Worm (Caenorhabditis elegans) whole organism, L2 larva: ENCODE measurements around the gene gpch-1.
"Not testable (repeated sequence)": the region's sequence is repeated elsewhere in the genome, so short reads cannot be mapped to it uniquely, and the experiment has no call there.

Source experiments
- C34F6.9 ChIP-seq: fragments of 150-350 bp; optimal IDR thresholded peaks from 2 replicates; lab custom pipeline; 2014; ENCODE audit warnings: missing biosample characterization, missing genetic modification characterization
- F13H6.1 ChIP-seq: sonication (generic microtip); optimal IDR thresholded peaks from 2 replicates; lab custom pipeline; 2016; ENCODE audit warnings: missing genetic modification characterization, missing compliant biosample characterization
- R02D3.7 ChIP-seq: fragments of 150-350 bp; optimal IDR thresholded peaks from 2 replicates; lab custom pipeline; 2014; ENCODE audit warnings: missing biosample characterization, missing genetic modification characterization
- Y55F3AM.14 ChIP-seq: fragments of 200-800 bp; sonication (Bioruptor generic); optimal IDR thresholded peaks from 2 replicates; lab custom pipeline; 2018; ENCODE audit warnings: mild to moderate bottlenecking, missing genetic modification characterization, missing compliant biosample characterization
- blmp-1 ChIP-seq: sonication (generic microtip); optimal IDR thresholded peaks from 2 replicates; lab custom pipeline; 2017; ENCODE audit warnings: missing genetic modification characterization, mild to moderate bottlenecking, missing compliant biosample characterization, antibody characterized with exemption, moderate library complexity; ENCODE audit not compliant: insufficient read depth
- ceh-16 ChIP-seq: fragments of 150-350 bp; optimal IDR thresholded peaks from 2 replicates; lab custom pipeline; 2014; ENCODE audit warnings: missing biosample characterization, missing genetic modification characterization
- ceh-82 ChIP-seq: fragments of 150-350 bp; optimal IDR thresholded peaks from 2 replicates; lab custom pipeline; 2014; ENCODE audit warnings: missing biosample characterization, missing genetic modification characterization
- crh-2 ChIP-seq: sonication (generic microtip); optimal IDR thresholded peaks from 2 replicates; lab custom pipeline; 2017; ENCODE audit warnings: missing biosample characterization, missing genetic modification characterization
- egl-27 ChIP-seq: sonication (generic microtip); optimal IDR thresholded peaks from 3 replicates; lab custom pipeline; 2017; ENCODE audit warnings: missing biosample characterization, missing genetic modification reagents, missing genetic modification characterization
- elt-3 ChIP-seq: sonication (generic microtip); optimal IDR thresholded peaks from 2 replicates; lab custom pipeline; 2017; ENCODE audit warnings: missing biosample characterization, missing genetic modification characterization
- fos-1 ChIP-seq: fragments of 150-350 bp; optimal IDR thresholded peaks from 2 replicates; lab custom pipeline; 2014; ENCODE audit warnings: missing biosample characterization, missing genetic modification characterization
- gmeb-1 ChIP-seq: fragments of 150-350 bp; optimal IDR thresholded peaks from 2 replicates; lab custom pipeline; 2014; ENCODE audit warnings: missing biosample characterization, missing genetic modification characterization
- lin-13 ChIP-seq: fragments of 150-350 bp; optimal IDR thresholded peaks from 2 replicates; lab custom pipeline; 2014; ENCODE audit warnings: missing biosample characterization, missing genetic modification reagents, missing genetic modification characterization
- lsy-2 ChIP-seq, 2 experiments: fragments of 150-350 bp in 1 of 2; sonication (generic microtip) in 1 of 2; optimal IDR thresholded peaks; 2 replicates each; lab custom pipeline; 2014 to 2017; ENCODE audit warnings: missing biosample characterization in 2 of 2, missing genetic modification characterization in 2 of 2
- mbf-1 ChIP-seq: sonication (generic microtip); optimal IDR thresholded peaks from 2 replicates; lab custom pipeline; 2017; ENCODE audit warnings: missing biosample characterization, missing genetic modification characterization
- nhr-12 ChIP-seq: fragments of 150-350 bp; optimal IDR thresholded peaks from 2 replicates; lab custom pipeline; 2014; ENCODE audit warnings: missing biosample characterization, missing genetic modification characterization
- nhr-129 ChIP-seq: fragments of 150-350 bp; optimal IDR thresholded peaks from 2 replicates; lab custom pipeline; 2014; ENCODE audit warnings: missing biosample characterization, missing genetic modification characterization
- nhr-21 ChIP-seq: fragments of 150-350 bp; optimal IDR thresholded peaks from 2 replicates; lab custom pipeline; 2014; ENCODE audit warnings: missing biosample characterization, missing genetic modification characterization
- nhr-23 ChIP-seq: fragments of 150-350 bp; optimal IDR thresholded peaks from 2 replicates; lab custom pipeline; 2014; ENCODE audit warnings: missing biosample characterization, missing genetic modification reagents, missing genetic modification characterization
- nhr-25 ChIP-seq: fragments of 150-350 bp; sonication (generic microtip); optimal IDR thresholded peaks from 3 replicates; lab custom pipeline; 2014; ENCODE audit warnings: missing biosample characterization, missing genetic modification characterization
- nhr-6 ChIP-seq: fragments of 150-350 bp; optimal IDR thresholded peaks from 2 replicates; lab custom pipeline; 2014; ENCODE audit warnings: missing biosample characterization, missing genetic modification characterization
- sem-4 ChIP-seq: fragments of 150-350 bp; optimal IDR thresholded peaks from 2 replicates; lab custom pipeline; 2014; ENCODE audit warnings: missing biosample characterization, missing genetic modification reagents, missing genetic modification characterization
- sma-3 ChIP-seq: sonication (generic microtip); optimal IDR thresholded peaks from 2 replicates; lab custom pipeline; 2016; ENCODE audit warnings: missing genetic modification reagents, missing genetic modification characterization, missing compliant biosample characterization
- sma-9 ChIP-seq, 2 experiments: fragments of 150-350 bp in 1 of 2; sonication (generic microtip) in 1 of 2; optimal IDR thresholded peaks; 2 replicates each; lab custom pipeline; 2014 to 2016; ENCODE audit warnings: missing genetic modification characterization in 2 of 2, mild to moderate bottlenecking in 1 of 2, missing biosample characterization in 1 of 2, missing compliant biosample characterization in 1 of 2, missing genetic modification reagents in 1 of 2, moderate library complexity in 1 of 2
- unc-39 ChIP-seq: fragments of 150-350 bp; optimal IDR thresholded peaks from 2 replicates; lab custom pipeline; 2014; ENCODE audit warnings: missing biosample characterization, missing genetic modification characterization
- unc-55 ChIP-seq: fragments of 150-350 bp; sonication (generic microtip); optimal IDR thresholded peaks from 3 replicates; lab custom pipeline; 2014; ENCODE audit warnings: missing biosample characterization, missing genetic modification reagents, missing genetic modification characterization
- ztf-11 ChIP-seq: sonication (generic microtip); optimal IDR thresholded peaks from 2 replicates; lab custom pipeline; 2017; ENCODE audit warnings: missing biosample characterization, missing genetic modification characterization
- ztf-4 ChIP-seq: fragments of 150-350 bp; optimal IDR thresholded peaks from 2 replicates; lab custom pipeline; 2014; ENCODE audit warnings: missing biosample characterization, missing genetic modification characterization

Gene gpch-1

ce11 chrIII:4369381-4369809 is 39.0 kb upstream of the gpch-1 start:
- TF ChIP-seq sma-3 (GFP tag; lab: Kevin White, UChicago) (peak; percentile 45), C34F6.9 (tag; lab: Kevin White, UChicago) (peak; percentile 15), crh-2 (tag; lab: Kevin White, UChicago) (peak; percentile 43), unc-55 (GFP tag; lab: Kevin White, UChicago) (peak; percentile 14), nhr-21 (tag; lab: Kevin White, UChicago) (peak; percentile 39), nhr-129 (tag; lab: Kevin White, UChicago) (peak; percentile 63), fos-1 (peak; percentile 64), F13H6.1 (tag; lab: Kevin White, UChicago) (peak; percentile 30)

- TF ChIP-seq F13H6.1 (tag; lab: Kevin White, UChicago) (no peak), ztf-11 (tag; lab: Kevin White, UChicago) (no peak), unc-39 (tag; lab: Kevin White, UChicago) (no peak), fos-1 (no peak), gmeb-1 (tag; lab: Kevin White, UChicago) (no peak)
Measured at ce11 chrIII:4370585-4370984, 37.8 kb upstream of the gpch-1 start, which contains the start of gene ckb-3. TSS of gene ckb-3 (plus strand) at chrIII:4370885.

- no peak for TF ChIP-seq sem-4 (tag; lab: Kevin White, UChicago)
- TF ChIP-seq ceh-16 = no peak
- no peak for TF ChIP-seq R02D3.7 (tag; lab: Kevin White, UChicago)
- TF ChIP-seq nhr-12 (tag; lab: Kevin White, UChicago) = no peak
- TF ChIP-seq ztf-4 (tag; lab: Kevin White, UChicago) = no peak
- no peak for TF ChIP-seq elt-3 (tag; lab: Kevin White, UChicago)
- TF ChIP-seq C34F6.9 (tag; lab: Kevin White, UChicago) = no peak
- no peak for TF ChIP-seq lsy-2 (tag; optimal IDR thresholded peaks at IDR 0.05; lab: Kevin White, UChicago)
Measured at ce11 chrIII:4372894-4373293, 35.5 kb upstream of the gpch-1 start.

- TF ChIP-seq blmp-1 (no peak), egl-27 (tag; lab: Kevin White, UChicago) (no peak), ceh-82 (tag; lab: Kevin White, UChicago) (no peak), nhr-23 (no peak), mbf-1 (tag; lab: Kevin White, UChicago) (no peak)
Measured at ce11 chrIII:4374854-4375253, 33.5 kb upstream of the gpch-1 start, which contains the start of gene pals-26. TSS of gene pals-26 (plus strand) at chrIII:4375154.

- TF ChIP-seq lin-13 (peak; percentile 65), gmeb-1 (tag; lab: Kevin White, UChicago) (peak; percentile 35), mbf-1 (tag; lab: Kevin White, UChicago) (peak; percentile 26), nhr-25 (tag; lab: Kevin White, UChicago) (peak; percentile 47), crh-2 (tag; lab: Kevin White, UChicago) (peak; percentile 56), lsy-2 (tag; optimal IDR thresholded peaks at IDR 0.05; lab: Kevin White, UChicago) (peak in 1 of 2 experiments; percentile 62), Y55F3AM.14 (GFP tag; lab: Kevin White, UChicago) (peak; percentile 32), sma-3 (GFP tag; lab: Kevin White, UChicago) (peak; percentile 58), sma-9 (GFP tag; optimal IDR thresholded peaks at IDR 0.05; lab: Kevin White, UChicago) (peak; percentile 33), unc-55 (GFP tag; lab: Kevin White, UChicago) (peak; percentile 34), ceh-16 (peak; percentile 9), C34F6.9 (tag; lab: Kevin White, UChicago) (peak; percentile 20), fos-1 (peak; percentile 62), F13H6.1 (tag; lab: Kevin White, UChicago) (peak; percentile 53), nhr-129 (tag; lab: Kevin White, UChicago) (peak; percentile 46), nhr-21 (tag; lab: Kevin White, UChicago) (peak; percentile 63), nhr-6 (tag; lab: Kevin White, UChicago) (peak; percentile 25), sem-4 (tag; lab: Kevin White, UChicago) (peak; percentile 8)
- TF ChIP-seq sma-9 (tag; optimal IDR thresholded peaks at IDR 0.05; lab: Kevin White, UChicago) = not testable (repeated sequence)
- TF ChIP-seq, all 48 proteins: peak for 18; not testable (repeated sequence) for 30
Measured at ce11 chrIII:4378600-4379293, 29.6 kb upstream of the gpch-1 start.

- TF ChIP-seq sem-4 (tag; lab: Kevin White, UChicago) (no peak), nhr-129 (tag; lab: Kevin White, UChicago) (no peak), mbf-1 (tag; lab: Kevin White, UChicago) (no peak), egl-27 (tag; lab: Kevin White, UChicago) (no peak)
Measured at ce11 chrIII:4379717-4380116, 28.6 kb upstream of the gpch-1 start, which contains the start of gene B0284.3. TSS of gene B0284.3 (minus strand) at chrIII:4379817.
